Worm (Caenorhabditis elegans) whole organism, midembryonic: Measurements from ENCODE around the gene clhm-1.

Experiments
- T22C8.4 ChIP-seq: fragments of 200-800 bp; sonication (Bioruptor generic); IDR thresholded peaks from 2 replicates; pipeline ENCODE4 v1.3.6; 2022; ENCODE audit warnings: missing genetic modification characterization, missing compliant biosample characterization
- flt-1 ChIP-seq: fragments of 200-800 bp; sonication (Bioruptor generic); IDR thresholded peaks from 2 replicates; pipeline ENCODE4 v1.3.6; 2022; ENCODE audit warnings: missing genetic modification characterization, missing compliant biosample characterization
- ztf-29 ChIP-seq: fragments of 200-800 bp; sonication (Bioruptor generic); IDR thresholded peaks from 2 replicates; pipeline ENCODE4 v1.3.6; 2022; ENCODE audit warnings: missing genetic modification reagents, missing genetic modification characterization, missing compliant biosample characterization

ce11 chrII:6840663-6841062, 30.1 kb downstream of the clhm-1 start:
- TF ChIP-seq T22C8.4 (GFP tag; lab: Robert Waterston, UW) (no peak), flt-1 (GFP tag; lab: Robert Waterston, UW) (no peak), ztf-29 (GFP tag; lab: Robert Waterston, UW) (no peak)
